Worm (Caenorhabditis elegans): ENCODE results near the gene Y41D4A.1.

Gene Y41D4A.1

ce11 chrIV:1824065-1824531, 52.2 kb downstream of the Y41D4A.1 start, which contains the start of gene cmk-1 (continued):
- peak; percentile 81 for TF ChIP-seq ceh-14 (tag; optimal IDR thresholded peaks at IDR 0.05)
- TF ChIP-seq sox-2 (GFP tag; IDR thresholded peaks at IDR 0.05) = no peak
- TF ChIP-seq K02D7.2 (tag; optimal IDR thresholded peaks at IDR 0.05) = no peak
- peak; percentile 81 for TF ChIP-seq ceh-31 (tag; optimal IDR thresholded peaks at IDR 0.05)
- no peak for TF ChIP-seq ttx-3 (tag; optimal IDR thresholded peaks at IDR 0.05)
- TF ChIP-seq C38D4.7 (GFP tag; optimal IDR thresholded peaks at IDR 0.05) = no peak
- no peak for TF ChIP-seq ahr-1 (tag; optimal IDR thresholded peaks at IDR 0.05)
- no peak for TF ChIP-seq pha-2 (tag; optimal IDR thresholded peaks at IDR 0.05)
- no peak for TF ChIP-seq ztf-16 (tag; optimal IDR thresholded peaks at IDR 0.05)
- TF ChIP-seq hlh-15 (tag; optimal IDR thresholded peaks at IDR 0.05) = no peak
- no peak for TF ChIP-seq pat-9 (tag; optimal IDR thresholded peaks at IDR 0.05)
- TF ChIP-seq rnt-1 (tag; optimal IDR thresholded peaks at IDR 0.05) = peak; percentile 70
- no peak for TF ChIP-seq pha-4 (tag; optimal IDR thresholded peaks at IDR 0.05)
- no peak for TF ChIP-seq ceh-24 (tag; optimal IDR thresholded peaks at IDR 0.05)
- TF ChIP-seq ceh-34 (tag; optimal IDR thresholded peaks at IDR 0.05) = no peak
- no peak for TF ChIP-seq madf-2 (tag; optimal IDR thresholded peaks at IDR 0.05)
- TF ChIP-seq eyg-1 (tag; optimal IDR thresholded peaks at IDR 0.05) = no peak
- TF ChIP-seq ref-2 (tag; optimal IDR thresholded peaks at IDR 0.05) = peak; percentile 13
- TF ChIP-seq gmeb-2 (tag; optimal IDR thresholded peaks at IDR 0.05) = no peak
- TF ChIP-seq hlh-8 (tag; optimal IDR thresholded peaks at IDR 0.05) = no peak
- no peak for TF ChIP-seq unc-86 (tag; optimal IDR thresholded peaks at IDR 0.05)
- peak; percentile 70 for TF ChIP-seq tbx-2 (tag; optimal IDR thresholded peaks at IDR 0.05)
- no peak for TF ChIP-seq tbx-7 (tag; optimal IDR thresholded peaks at IDR 0.05)
- TF ChIP-seq sox-4 (tag; optimal IDR thresholded peaks at IDR 0.05) = no peak
- TF ChIP-seq sdc-2 (tag; optimal IDR thresholded peaks at IDR 0.05) = no peak
- peak; percentile 91 for TF ChIP-seq ceh-18 (tag; optimal IDR thresholded peaks at IDR 0.05)
- no peak for TF ChIP-seq T23F11.4 (GFP tag; optimal IDR thresholded peaks at IDR 0.05)
- peak; percentile 53 for TF ChIP-seq lim-6 (tag; optimal IDR thresholded peaks at IDR 0.05)
- TF ChIP-seq syd-9 (tag; optimal IDR thresholded peaks at IDR 0.05) = peak; percentile 54

Measured in whole organism, late embryonic.